Fruit fly (Drosophila melanogaster): ENCODE measurements around the gene RpL6.
A peak's percentile ranks its signal among the peaks of the same experiment; 100 is the strongest.

DNA sequence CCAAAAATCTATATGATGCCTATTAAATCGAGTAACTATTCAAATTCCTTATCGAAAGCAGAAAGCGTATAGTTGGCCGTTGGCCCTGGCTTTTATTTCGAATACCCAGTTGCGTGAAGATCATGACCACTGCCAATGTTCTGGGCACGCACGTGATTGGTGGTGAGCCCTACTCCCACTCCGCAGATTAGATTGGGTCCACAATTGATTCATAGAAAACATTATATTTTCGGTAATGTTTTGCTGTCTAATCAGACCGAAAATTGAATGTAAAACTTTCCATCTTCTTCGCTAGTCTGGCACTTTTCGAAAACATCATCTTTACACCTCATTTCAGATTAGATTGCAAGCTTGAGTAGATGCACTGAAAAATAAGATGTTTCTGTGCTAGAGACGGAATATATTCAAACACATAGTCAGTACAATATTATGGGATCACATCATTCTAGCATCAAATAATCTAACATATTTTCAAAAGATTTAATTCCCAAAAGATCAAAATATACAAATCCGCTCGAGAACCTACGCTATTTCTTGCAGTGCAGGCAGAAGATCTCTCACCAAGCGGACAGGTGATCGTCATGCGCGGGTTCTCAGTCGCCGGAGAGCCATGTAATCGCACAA lies 3.6 kb downstream of the RpL6 start, which contains the start of gene CG1774:
- TF ChIP-seq br (GFP tag; optimal IDR thresholded peaks at IDR 0.05), result peak; percentile 90
- TF ChIP-seq fru (GFP tag; optimal IDR thresholded peaks at IDR 0.05), result peak; percentile 94
- TF ChIP-seq psq (GFP tag; optimal IDR thresholded peaks at IDR 0.05), result peak; percentile 75
- no peak for TF ChIP-seq CG9705 (GFP tag; optimal IDR thresholded peaks at IDR 0.05)
- peak; percentile 66 for TF ChIP-seq Rel (GFP tag; optimal IDR thresholded peaks at IDR 0.05)
- peak; percentile 10 for TF ChIP-seq Rel (tag; optimal IDR thresholded peaks at IDR 0.05)
- TF ChIP-seq dl (GFP tag; optimal IDR thresholded peaks at IDR 0.05; ENCODE audit: insufficient read depth in 1 of 2, partially characterized antibody in 2 of 2), result no peak
- no peak for TF ChIP-seq Dfd (GFP tag; optimal IDR thresholded peaks at IDR 0.05)
- peak; percentile 78 to 90 for TF ChIP-seq foxo (GFP tag; optimal IDR thresholded peaks at IDR 0.05)
- TF ChIP-seq Mio (GFP tag; optimal IDR thresholded peaks at IDR 0.05), result peak; percentile 44
- TF ChIP-seq ey (GFP tag; optimal IDR thresholded peaks at IDR 0.05), result peak; percentile 90
- TF ChIP-seq dmrt93B (GFP tag; optimal IDR thresholded peaks at IDR 0.05), result peak; percentile 17
